Worm (Caenorhabditis elegans) whole organism, L4 larva: ENCODE measurements around the gene K01A12.2.

Source experiments
- D1046.2 ChIP-seq: fragments of 200-800 bp; sonication (Bioruptor generic); IDR thresholded peaks from 2 replicates; pipeline ENCODE4 v1.3.6; 2022; ENCODE audit warnings: missing genetic modification characterization, missing compliant biosample characterization
- F10B5.3 ChIP-seq: sonication (generic microtip); optimal IDR thresholded peaks from 2 replicates; lab custom pipeline; 2016; ENCODE audit warnings: mild to moderate bottlenecking, missing genetic modification characterization, missing compliant biosample characterization
- Y105C5A.15 ChIP-seq: fragments of 200-800 bp; sonication (Bioruptor generic); IDR thresholded peaks from 2 replicates; pipeline ENCODE4 v1.3.6; 2022; ENCODE audit warnings: missing genetic modification characterization, missing compliant biosample characterization
- Y5F2A.4 ChIP-seq: fragments of 200-800 bp; sonication (Bioruptor generic); optimal IDR thresholded peaks from 2 replicates; lab custom pipeline; 2018; ENCODE audit warnings: mild to moderate bottlenecking, missing genetic modification characterization, missing compliant biosample characterization
- ZK546.5 ChIP-seq, 2 experiments: sonication (generic microtip); optimal IDR thresholded peaks; 2 replicates each; lab custom pipeline; 2017; ENCODE audit warnings: missing biosample characterization in 2 of 2, missing genetic modification characterization in 2 of 2
- aha-1 ChIP-seq: fragments of 150-350 bp; peaks from one replicate; lab custom pipeline; 2014; ENCODE audit warnings: missing biosample characterization, missing genetic modification characterization
- aly-2 ChIP-seq: sonication (generic microtip); optimal IDR thresholded peaks from 2 replicates; lab custom pipeline; 2018; ENCODE audit warnings: missing biosample characterization, missing genetic modification characterization
- arid-1 ChIP-seq: fragments of 200-800 bp; sonication (Bioruptor generic); conservative IDR thresholded peaks from 2 replicates; pipeline ENCODE4 v1.3.6; 2022; ENCODE audit warnings: missing genetic modification reagents, missing genetic modification characterization, missing compliant biosample characterization
- attf-4 ChIP-seq: sonication (generic microtip); optimal IDR thresholded peaks from 3 replicates; lab custom pipeline; 2017; ENCODE audit warnings: missing biosample characterization, missing genetic modification characterization
- ceh-20 ChIP-seq: fragments of 200-800 bp; sonication (Bioruptor generic); IDR thresholded peaks from 2 replicates; pipeline ENCODE4 v1.3.6; 2022; ENCODE audit warnings: missing genetic modification reagents, missing genetic modification characterization, missing compliant biosample characterization
- ceh-28 ChIP-seq: fragments of 150-350 bp; optimal IDR thresholded peaks from 2 replicates; lab custom pipeline; 2014; ENCODE audit warnings: missing biosample characterization, missing genetic modification reagents, missing genetic modification characterization
- ceh-32 ChIP-seq: sonication (generic microtip); optimal IDR thresholded peaks from 2 replicates; lab custom pipeline; 2016; ENCODE audit warnings: mild to moderate bottlenecking, missing genetic modification characterization, missing compliant biosample characterization; ENCODE audit not compliant: poor library complexity
- ceh-44 ChIP-seq: fragments of 200-800 bp; sonication (Bioruptor generic); IDR thresholded peaks from 2 replicates; pipeline ENCODE4 v1.3.6; 2022; ENCODE audit warnings: missing genetic modification reagents, missing genetic modification characterization, missing compliant biosample characterization
- daf-12 ChIP-seq: fragments of 150-350 bp; optimal IDR thresholded peaks from 2 replicates; lab custom pipeline; 2014; ENCODE audit warnings: missing biosample characterization, missing genetic modification reagents, missing genetic modification characterization
- daf-19 ChIP-seq: fragments of 200-800 bp; sonication (Bioruptor generic); conservative IDR thresholded peaks from 2 replicates; pipeline ENCODE4 v1.3.6; 2022; ENCODE audit warnings: missing genetic modification characterization, missing compliant biosample characterization
- daf-8 ChIP-seq: fragments of 200-800 bp; sonication (Bioruptor generic); IDR thresholded peaks from 2 replicates; pipeline ENCODE4 v1.3.6; 2022; ENCODE audit warnings: missing genetic modification characterization, missing compliant biosample characterization
- dmd-6 ChIP-seq: fragments of 200-800 bp; sonication (Bioruptor generic); IDR thresholded peaks from 2 replicates; pipeline ENCODE4 v1.3.6; 2022; ENCODE audit warnings: missing genetic modification reagents, missing genetic modification characterization, missing compliant biosample characterization
- dve-1 ChIP-seq: sonication (generic microtip); optimal IDR thresholded peaks from 2 replicates; lab custom pipeline; 2017; ENCODE audit warnings: antibody characterized with exemption, mild to moderate bottlenecking, missing genetic modification characterization, missing compliant biosample characterization; ENCODE audit not compliant: insufficient read depth
- egl-43 ChIP-seq: fragments of 200-800 bp; sonication (Bioruptor generic); IDR thresholded peaks from 2 replicates; pipeline ENCODE4 v1.3.6; 2022; ENCODE audit warnings: missing genetic modification reagents, missing genetic modification characterization, missing compliant biosample characterization
- hlh-11 ChIP-seq: fragments of 200-800 bp; sonication (Bioruptor generic); optimal IDR thresholded peaks from 2 replicates; lab custom pipeline; 2018; ENCODE audit warnings: mild to moderate bottlenecking, missing genetic modification characterization, missing compliant biosample characterization
- hmg-1.1 ChIP-seq: fragments of 200-800 bp; sonication (Bioruptor generic); IDR thresholded peaks from 2 replicates; pipeline ENCODE4 v1.3.6; 2022; ENCODE audit warnings: missing genetic modification reagents, missing genetic modification characterization, missing compliant biosample characterization
- lim-7 ChIP-seq: fragments of 200-800 bp; sonication (Bioruptor generic); IDR thresholded peaks from 2 replicates; pipeline ENCODE4 v1.3.6; 2022; ENCODE audit warnings: missing genetic modification characterization, missing compliant biosample characterization
- lin-13 ChIP-seq: fragments of 150-350 bp; optimal IDR thresholded peaks from 2 replicates; lab custom pipeline; 2014; ENCODE audit warnings: missing biosample characterization, missing genetic modification reagents, missing genetic modification characterization
- lin-29 ChIP-seq: fragments of 200-800 bp; sonication (Bioruptor generic); IDR thresholded peaks from 2 replicates; pipeline ENCODE4 v1.3.6; 2022; ENCODE audit warnings: missing genetic modification reagents, missing genetic modification characterization, missing compliant biosample characterization
- lin-38 ChIP-seq: fragments of 200-800 bp; sonication (Bioruptor generic); IDR thresholded peaks from 2 replicates; pipeline ENCODE4 v1.3.6; 2022; ENCODE audit warnings: missing genetic modification reagents, missing genetic modification characterization, missing compliant biosample characterization
- lir-3 ChIP-seq: sonication (generic microtip); optimal IDR thresholded peaks from 2 replicates; lab custom pipeline; 2016; ENCODE audit warnings: mild to moderate bottlenecking, missing genetic modification characterization, missing compliant biosample characterization
- lsy-2 ChIP-seq, 2 experiments: fragments of 150-350 bp in 1 of 2; sonication (generic microtip) in 1 of 2; optimal IDR thresholded peaks; 2 replicates each; lab custom pipeline; 2014 to 2017; ENCODE audit warnings: missing biosample characterization in 2 of 2, missing genetic modification characterization in 2 of 2
- madf-5 ChIP-seq, 2 experiments: fragments of 200-800 bp; sonication (Bioruptor generic); IDR thresholded peaks; 2 replicates each; pipeline ENCODE4 v1.3.6; 2022; ENCODE audit warnings: missing compliant biosample characterization in 2 of 2, missing genetic modification characterization in 2 of 2
- madf-9 ChIP-seq: fragments of 200-800 bp; sonication (Bioruptor generic); conservative IDR thresholded peaks from 2 replicates; pipeline ENCODE4 v1.3.6; 2022; ENCODE audit warnings: missing genetic modification reagents, missing genetic modification characterization, missing compliant biosample characterization
- mep-1 ChIP-seq: fragments of 150-350 bp; sonication (generic microtip); optimal IDR thresholded peaks from 3 replicates; lab custom pipeline; 2014; ENCODE audit warnings: missing biosample characterization, missing genetic modification characterization
- mxl-3 ChIP-seq: fragments of 200-800 bp; sonication (Bioruptor generic); optimal IDR thresholded peaks from 2 replicates; lab custom pipeline; 2018; ENCODE audit warnings: mild to moderate bottlenecking, missing genetic modification characterization, missing compliant biosample characterization
- nhr-10 ChIP-seq: fragments of 150-350 bp; optimal IDR thresholded peaks from 2 replicates; lab custom pipeline; 2014; ENCODE audit warnings: missing biosample characterization, missing genetic modification characterization
- nhr-102 ChIP-seq: sonication (generic microtip); optimal IDR thresholded peaks from 2 replicates; lab custom pipeline; 2016; ENCODE audit warnings: mild to moderate bottlenecking, missing genetic modification characterization, moderate library complexity, missing compliant biosample characterization
- nhr-11 ChIP-seq: fragments of 150-350 bp; optimal IDR thresholded peaks from 2 replicates; lab custom pipeline; 2014; ENCODE audit warnings: missing biosample characterization, missing genetic modification characterization
- nhr-111 ChIP-seq: fragments of 200-800 bp; sonication (Bioruptor generic); optimal IDR thresholded peaks from 2 replicates; lab custom pipeline; 2018; ENCODE audit warnings: mild to moderate bottlenecking, missing genetic modification characterization, missing compliant biosample characterization
- nhr-237 ChIP-seq: sonication (generic microtip); optimal IDR thresholded peaks from 2 replicates; lab custom pipeline; 2017; ENCODE audit warnings: missing biosample characterization, missing genetic modification characterization
- nhr-28 ChIP-seq: fragments of 150-350 bp; optimal IDR thresholded peaks from 2 replicates; lab custom pipeline; 2014; ENCODE audit warnings: missing biosample characterization, missing genetic modification characterization
- nhr-42 ChIP-seq: fragments of 200-800 bp; sonication (Bioruptor generic); IDR thresholded peaks from 2 replicates; pipeline ENCODE4 v1.3.6; 2022; ENCODE audit warnings: missing genetic modification characterization, missing compliant biosample characterization
- nhr-6 ChIP-seq: fragments of 150-350 bp; optimal IDR thresholded peaks from 2 replicates; lab custom pipeline; 2014; ENCODE audit warnings: missing biosample characterization, missing genetic modification characterization
- pha-4 ChIP-seq, 2 experiments: fragments of 150-350 bp in 1 of 2; fragments of 200-800 bp in 1 of 2; sonication (Bioruptor generic) in 1 of 2; IDR thresholded peaks in 1 of 2; optimal IDR thresholded peaks in 1 of 2; 2 replicates each; pipeline versions ENCODE4 v1.3.6 to Lab custom; 2014 to 2022; ENCODE audit warnings: missing genetic modification characterization in 2 of 2, missing genetic modification reagents in 2 of 2, missing biosample characterization in 1 of 2, missing compliant biosample characterization in 1 of 2
- pqm-1 ChIP-seq: sonication (generic microtip); optimal IDR thresholded peaks from 2 replicates; lab custom pipeline; 2017; ENCODE audit warnings: missing biosample characterization, missing genetic modification characterization
- rbr-2 ChIP-seq: sonication (generic microtip); optimal IDR thresholded peaks from 2 replicates; lab custom pipeline; 2016; ENCODE audit warnings: missing genotype, missing genetic modification characterization, missing compliant biosample characterization
- saeg-2 ChIP-seq: fragments of 200-800 bp; sonication (Bioruptor generic); IDR thresholded peaks from 2 replicates; pipeline ENCODE4 v1.3.6; 2022; ENCODE audit warnings: missing genetic modification reagents, missing genetic modification characterization, missing compliant biosample characterization
- snpc-1.2 ChIP-seq: fragments of 200-800 bp; sonication (Bioruptor generic); IDR thresholded peaks from 2 replicates; pipeline ENCODE4 v1.3.6; 2022; ENCODE audit warnings: missing genetic modification reagents, missing genetic modification characterization, missing compliant biosample characterization
- snpc-4 ChIP-seq: fragments of 150-350 bp; optimal IDR thresholded peaks from 2 replicates; lab custom pipeline; 2014; ENCODE audit warnings: missing biosample characterization, missing genetic modification characterization
- spr-3 ChIP-seq: fragments of 200-800 bp; sonication (Bioruptor generic); optimal IDR thresholded peaks from 2 replicates; lab custom pipeline; 2018; ENCODE audit warnings: mild to moderate bottlenecking, missing genetic modification characterization, missing compliant biosample characterization
- tag-97 ChIP-seq: fragments of 200-800 bp; sonication (Bioruptor generic); IDR thresholded peaks from 2 replicates; pipeline ENCODE4 v1.3.6; 2022; ENCODE audit warnings: missing genetic modification characterization, missing compliant biosample characterization
- tra-1 ChIP-seq: fragments of 200-800 bp; sonication (Bioruptor generic); IDR thresholded peaks from 2 replicates; pipeline ENCODE4 v1.3.6; 2022; ENCODE audit warnings: missing genetic modification reagents, missing genetic modification characterization, missing compliant biosample characterization
- unc-130 ChIP-seq: sonication (generic microtip); optimal IDR thresholded peaks from 2 replicates; lab custom pipeline; 2016; ENCODE audit warnings: missing genetic modification reagents, missing genetic modification characterization, missing compliant biosample characterization
- zfp-3 ChIP-seq: fragments of 200-800 bp; sonication (Bioruptor generic); conservative IDR thresholded peaks from 2 replicates; pipeline ENCODE4 v1.3.6; 2022; ENCODE audit warnings: missing genetic modification reagents, missing genetic modification characterization, missing compliant biosample characterization
- zip-11 ChIP-seq: fragments of 200-800 bp; sonication (Bioruptor generic); IDR thresholded peaks from 2 replicates; pipeline ENCODE4 v1.3.6; 2022; ENCODE audit warnings: missing genetic modification characterization, missing compliant biosample characterization

Gene K01A12.2

ce11 chrX:8608756-8609155 lies 4.4 kb upstream of the K01A12.2 start (continued):
- no peak for TF ChIP-seq lsy-2 (tag; optimal IDR thresholded peaks at IDR 0.05; lab: Kevin White, UChicago)
- no peak for TF ChIP-seq daf-8 (GFP tag; lab: Robert Waterston, UW)
- peak; percentile 16 for TF ChIP-seq rbr-2 (tag; lab: Kevin White, UChicago)
- TF ChIP-seq ceh-20 (GFP tag; lab: Robert Waterston, UW) = 0 out of 2 replicates have a peak, but pooled peaks have one; percentile 28
- TF ChIP-seq nhr-42 (GFP tag; lab: Robert Waterston, UW) = 0 out of 2 replicates have a peak, but pooled peaks have one; percentile 65
- peak; percentile 43 for TF ChIP-seq nhr-6 (tag; lab: Kevin White, UChicago)
- no peak for TF ChIP-seq tag-97
- no peak for TF ChIP-seq ZK546.5 (tag; optimal IDR thresholded peaks at IDR 0.05; lab: Kevin White, UChicago)
- no peak for TF ChIP-seq nhr-10 (tag; lab: Kevin White, UChicago)
- TF ChIP-seq pqm-1 = peak; percentile 18
- TF ChIP-seq pha-4 (GFP tag; IDR thresholded peaks at IDR 0.05; lab: Robert Waterston, UW) = peak; percentile 66; the same call in 1 of the 2 replicates
- no peak for TF ChIP-seq pha-4 (tag; optimal IDR thresholded peaks at IDR 0.05; lab: Kevin White, UChicago)
- TF ChIP-seq nhr-28 = peak; percentile 15
- no peak for TF ChIP-seq attf-4 (tag; lab: Kevin White, UChicago)
- TF ChIP-seq snpc-4 (tag; lab: Kevin White, UChicago) = no peak
- no peak for TF ChIP-seq D1046.2 (GFP tag; lab: Robert Waterston, UW)
- peak; percentile 40 for TF ChIP-seq mep-1 (tag; lab: Kevin White, UChicago)
- no peak for TF ChIP-seq arid-1
- TF ChIP-seq snpc-1.2 (GFP tag; lab: Robert Waterston, UW) = peak; percentile 87
- TF ChIP-seq saeg-2 (GFP tag; lab: Robert Waterston, UW) = peak; percentile 59; the same call in 1 of the 2 replicates
- peak; percentile 10 for TF ChIP-seq lin-13 (GFP tag; lab: Kevin White, UChicago)
- TF ChIP-seq ceh-44 = peak; percentile 63; the same call in 1 of the 2 replicates
- TF ChIP-seq aha-1 = peak; percentile 79
- TF ChIP-seq nhr-111 (GFP tag; lab: Kevin White, UChicago) = peak; percentile 56
- no peak for TF ChIP-seq F10B5.3 (tag; lab: Kevin White, UChicago)
- no peak for TF ChIP-seq ceh-28
- no peak for TF ChIP-seq nhr-237 (tag; lab: Kevin White, UChicago)
- TF ChIP-seq zip-11 = no peak
- TF ChIP-seq tra-1 (GFP tag; lab: Robert Waterston, UW) = peak; percentile 84
- TF ChIP-seq hlh-11 (tag; lab: Kevin White, UChicago) = no peak
- peak; percentile 67 for TF ChIP-seq nhr-102 (tag; lab: Kevin White, UChicago)
- TF ChIP-seq daf-12 (tag; lab: Kevin White, UChicago) = no peak
- TF ChIP-seq madf-5 (GFP tag; IDR thresholded peaks at IDR 0.05; lab: Robert Waterston, UW) = peak; percentile 44 to 72; a peak in 1 of 4 replicates
- TF ChIP-seq lir-3 (tag; lab: Kevin White, UChicago) = peak; percentile 42
- peak; percentile 22 for TF ChIP-seq Y5F2A.4 (GFP tag; lab: Kevin White, UChicago)
- no peak; the same call in none of the 2 replicates for TF ChIP-seq lin-38
- TF ChIP-seq zfp-3 (GFP tag; lab: Robert Waterston, UW) = peak; percentile 70; the same call in 1 of the 2 replicates
- peak; percentile 75 for TF ChIP-seq hmg-1.1
- peak; percentile 60; the same call in 1 of the 2 replicates for TF ChIP-seq lin-29 (GFP tag; lab: Robert Waterston, UW)
- peak; percentile 64 for TF ChIP-seq dmd-6 (GFP tag; lab: Robert Waterston, UW)
- TF ChIP-seq unc-130 (GFP tag; lab: Kevin White, UChicago) = no peak
- peak; percentile 49 for TF ChIP-seq dve-1
- no peak for TF ChIP-seq mxl-3 (GFP tag; lab: Kevin White, UChicago)
- no peak for TF ChIP-seq ceh-32 (tag; lab: Kevin White, UChicago)
- TF ChIP-seq nhr-11 (tag; lab: Kevin White, UChicago) = peak; percentile 38
- peak; percentile 75 for TF ChIP-seq madf-9 (GFP tag; lab: Robert Waterston, UW)
- 0 out of 2 replicates have a peak, but pooled peaks have one; percentile 55 for TF ChIP-seq daf-19 (GFP tag; lab: Robert Waterston, UW)
- TF ChIP-seq spr-3 = peak; percentile 69
- TF ChIP-seq Y105C5A.15 (GFP tag; lab: Robert Waterston, UW) = peak; percentile 75; the same call in 1 of the 2 replicates
- no peak for TF ChIP-seq aly-2
- TF ChIP-seq lim-7 (GFP tag; lab: Robert Waterston, UW) = peak; percentile 85
- no peak; the same call in 1 of the 2 replicates for TF ChIP-seq egl-43 (GFP tag; lab: Robert Waterston, UW)
